Worm (Caenorhabditis elegans) whole organism, midembryonic: Measurements from ENCODE around the gene alh-10.

ENCODE experiments used
- cog-1 ChIP-seq: sonication (generic microtip); optimal IDR thresholded peaks from 2 replicates; lab custom pipeline; 2016; ENCODE audit warnings: missing genetic modification characterization, missing compliant biosample characterization
- klf-2 ChIP-seq: fragments of 200-800 bp; sonication (Bioruptor generic); conservative IDR thresholded peaks from 2 replicates; pipeline ENCODE4 v1.3.6; 2022; ENCODE audit warnings: missing genetic modification reagents, missing genetic modification characterization, missing compliant biosample characterization
- ref-1 ChIP-seq: fragments of 200-800 bp; sonication (Bioruptor generic); conservative IDR thresholded peaks from 2 replicates; pipeline ENCODE4 v1.3.6; 2022; ENCODE audit warnings: missing genetic modification reagents, missing genetic modification characterization, missing compliant biosample characterization
- ztf-23 ChIP-seq: fragments of 200-800 bp; sonication (Bioruptor generic); IDR thresholded peaks from 2 replicates; pipeline ENCODE4 v1.3.6; 2022; ENCODE audit warnings: missing genetic modification reagents, missing genetic modification characterization, missing compliant biosample characterization
- ztf-29 ChIP-seq: fragments of 200-800 bp; sonication (Bioruptor generic); IDR thresholded peaks from 2 replicates; pipeline ENCODE4 v1.3.6; 2022; ENCODE audit warnings: missing genetic modification reagents, missing genetic modification characterization, missing compliant biosample characterization

DNA sequence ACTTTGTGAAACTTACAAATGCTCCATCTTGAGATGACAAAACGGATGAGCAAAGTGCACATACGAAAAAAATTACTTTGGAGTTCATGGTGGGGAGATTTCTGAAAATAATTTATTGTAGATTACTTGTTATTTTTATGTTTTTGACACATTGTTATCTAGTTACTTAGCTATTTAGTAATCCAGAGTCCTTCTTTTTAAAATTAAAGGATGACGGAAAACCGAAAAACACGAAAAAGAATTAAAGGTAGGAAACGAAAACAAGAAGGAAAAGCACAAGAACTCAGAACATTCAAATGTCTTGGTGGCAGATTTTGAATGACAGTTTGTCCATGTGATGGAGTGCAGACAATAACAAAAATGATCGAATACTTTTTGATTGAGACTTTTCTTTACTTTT, 26.5 kb downstream of the alh-10 start, which contains the start of gene hen-1:
- no peak for TF ChIP-seq ref-1 (GFP tag; lab: Robert Waterston, UW)
- no peak for TF ChIP-seq ztf-23
- TF ChIP-seq klf-2 (GFP tag; lab: Robert Waterston, UW), result no peak
- TF ChIP-seq ztf-29 (GFP tag; lab: Robert Waterston, UW), result no peak
- TF ChIP-seq cog-1 (tag; lab: Kevin White, UChicago), result no peak
